Worm (Caenorhabditis elegans) whole organism, L4/young adult: ENCODE data around the gene cdc-50.B.
A peak's percentile ranks its signal among the peaks of the same experiment; 100 is the strongest.
"Not testable (repeated sequence)": the region's sequence is repeated elsewhere in the genome, so short reads cannot be mapped to it uniquely, and the experiment has no call there.

Source experiments
- W03F9.2 ChIP-seq: fragments of 150-350 bp; optimal IDR thresholded peaks from 2 replicates; lab custom pipeline; 2014; ENCODE audit warnings: missing biosample characterization, missing genetic modification characterization
- dao-5 ChIP-seq: sonication (generic microtip); optimal IDR thresholded peaks from 2 replicates; lab custom pipeline; 2016; ENCODE audit warnings: missing genotype, missing genetic modification characterization, moderate library complexity, missing compliant biosample characterization
- him-1 ChIP-seq: sonication (generic microtip); optimal IDR thresholded peaks from 2 replicates; lab custom pipeline; 2016; ENCODE audit warnings: missing genotype, missing genetic modification reagents, missing genetic modification characterization, missing compliant biosample characterization

The cdc-50.B gene

DNA sequence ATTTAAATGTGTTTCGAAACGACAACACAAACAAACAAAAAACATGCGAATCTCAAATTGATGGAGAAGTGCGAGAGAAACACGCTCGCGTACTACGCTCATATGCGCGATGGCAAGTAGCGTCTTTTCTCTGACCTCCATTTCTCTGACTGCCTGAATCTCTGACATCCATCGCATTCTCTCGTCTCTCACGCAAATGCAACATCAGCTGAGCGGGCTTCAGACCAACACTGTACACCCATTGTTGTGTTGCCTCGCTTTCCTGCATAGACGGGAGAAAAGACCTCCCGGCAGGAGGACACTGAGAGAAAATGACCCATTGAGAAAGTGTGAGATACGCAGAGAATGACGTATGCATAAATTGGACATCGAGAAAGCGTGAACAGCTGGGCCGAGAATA lies 17.5 kb downstream of the cdc-50.B start:
- TF ChIP-seq W03F9.2 (tag; lab: Kevin White, UChicago) (no peak), dao-5 (tag; lab: Kevin White, UChicago) (no peak), him-1 (tag; lab: Kevin White, UChicago) (no peak)

DNA sequence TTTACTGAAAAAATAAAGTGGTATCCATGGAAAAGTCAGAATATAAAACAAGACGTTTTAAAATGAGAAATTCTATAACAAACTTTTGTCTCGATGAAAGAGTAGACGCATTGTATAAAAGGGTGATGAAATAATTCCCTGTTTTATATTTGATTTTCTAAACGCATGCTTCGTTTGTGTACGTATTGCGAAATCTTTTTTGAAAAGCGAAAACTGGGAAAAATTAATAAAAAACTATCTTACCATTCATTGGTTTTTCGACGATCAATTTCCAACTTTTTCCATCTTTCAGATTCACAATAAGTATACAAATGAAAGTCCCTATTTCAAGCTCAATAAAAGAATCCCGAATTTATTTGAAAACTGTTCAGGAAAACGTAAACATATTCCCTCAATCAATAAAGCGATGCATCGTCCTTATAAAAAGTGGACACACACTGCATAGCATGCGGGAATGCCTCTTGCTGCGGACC lies 20.2 kb downstream of the cdc-50.B start, which contains the start of gene C33D9.13:
Gene C33D9.13 (minus strand): TSS at position 423 of the 473 bp plus-strand sequence.
- no peak for TF ChIP-seq dao-5 (tag; lab: Kevin White, UChicago)

DNA sequence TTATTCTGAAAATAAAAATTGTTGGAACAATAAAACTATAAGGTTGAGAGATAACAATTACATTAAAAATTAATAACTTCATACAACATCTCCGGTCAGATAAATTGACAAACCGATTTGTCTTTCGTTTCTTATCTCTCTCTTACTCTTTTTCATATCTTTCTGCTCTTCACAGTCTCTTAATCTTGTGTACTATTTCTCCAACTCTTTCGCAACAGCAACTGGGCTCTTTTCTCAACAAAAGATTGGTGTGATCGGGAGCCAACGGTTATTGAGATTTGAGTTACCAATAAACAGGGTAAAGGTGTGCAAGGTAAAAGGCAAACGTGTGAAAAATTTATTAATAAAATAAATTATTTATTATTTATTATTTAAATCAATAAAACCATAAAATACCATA lies 22.0 kb downstream of the cdc-50.B start, which contains the start of gene C33D9.8:
Gene C33D9.8 (minus strand): TSS at position 99 of the 400 bp plus-strand sequence.
- TF ChIP-seq W03F9.2 (tag; lab: Kevin White, UChicago): no peak
- no peak for TF ChIP-seq dao-5 (tag; lab: Kevin White, UChicago)

DNA sequence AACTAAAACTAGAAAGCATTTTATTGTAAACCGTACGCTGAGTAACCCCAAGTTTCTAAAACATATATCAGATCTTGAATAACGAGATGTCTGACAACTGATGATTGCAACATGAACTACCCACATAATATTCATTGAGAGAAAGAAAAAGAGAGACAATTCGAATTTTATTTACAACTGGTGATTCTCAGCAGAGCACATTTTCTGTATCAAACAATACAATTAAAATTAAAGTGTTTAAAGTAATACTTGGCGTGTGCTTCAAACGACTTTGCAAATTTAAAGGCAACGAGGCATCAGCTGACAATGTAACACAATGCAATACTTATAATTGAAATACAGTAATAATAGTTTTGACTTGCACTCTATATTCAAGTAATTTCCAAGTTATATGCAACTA lies 23.4 kb downstream of the cdc-50.B start, which contains the start of gene C33D9.10:
Gene C33D9.10 (minus strand): TSS at position 101 of the 400 bp plus-strand sequence.
- TF ChIP-seq him-1, dao-5, W03F9.2 (tag; lab: Kevin White, UChicago): not testable (repeated sequence)

DNA sequence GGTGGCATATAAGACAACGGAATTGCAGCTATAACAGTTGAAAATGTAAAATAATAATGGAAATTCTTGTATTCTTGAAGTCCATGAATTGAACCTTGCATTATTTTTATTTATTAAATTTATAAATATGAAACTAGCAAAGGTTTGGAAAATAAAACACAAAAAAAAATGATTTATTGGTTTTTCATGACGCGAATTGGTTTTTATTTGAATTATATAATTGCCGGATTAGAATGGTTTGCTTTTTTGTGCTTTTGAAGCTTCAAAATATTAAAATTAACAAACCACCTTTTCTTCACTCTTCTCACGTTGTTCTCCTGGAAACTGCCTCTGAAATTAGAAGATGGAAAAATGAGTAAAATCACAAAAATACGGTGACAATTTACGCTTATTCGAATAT lies 25.5 kb downstream of the cdc-50.B start, which contains the start of gene sru-35:
Gene sru-35 (minus strand): TSS at position 101 of the 400 bp plus-strand sequence.
- TF ChIP-seq dao-5 (tag; lab: Kevin White, UChicago) (no peak), him-1 (tag; lab: Kevin White, UChicago) (no peak), W03F9.2 (tag; lab: Kevin White, UChicago) (no peak)

DNA sequence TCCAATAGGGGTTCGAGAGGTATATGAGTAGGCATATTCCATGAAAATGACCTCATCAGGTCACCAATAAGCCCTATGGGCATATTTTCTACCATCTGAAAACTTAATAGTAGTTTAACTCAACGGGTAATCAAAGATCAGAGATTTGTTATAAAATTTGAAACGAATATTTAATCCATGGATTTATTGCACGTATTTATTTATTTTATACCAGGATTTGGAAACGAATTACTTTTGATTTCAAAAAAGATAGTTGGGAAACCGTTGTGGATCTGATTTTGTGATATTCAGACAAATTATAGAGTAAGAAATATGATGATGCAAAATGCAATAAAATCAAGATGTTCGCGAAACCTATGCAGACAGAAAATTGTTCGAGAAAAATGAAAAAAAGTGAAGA lies 28.1 kb downstream of the cdc-50.B start, which contains the start of gene C33D9.3:
Gene C33D9.3 (minus strand): TSS at position 101 of the 400 bp plus-strand sequence.
- TF ChIP-seq dao-5 (tag; lab: Kevin White, UChicago) (no peak), W03F9.2 (tag; lab: Kevin White, UChicago) (no peak), him-1 (tag; lab: Kevin White, UChicago) (no peak)

DNA sequence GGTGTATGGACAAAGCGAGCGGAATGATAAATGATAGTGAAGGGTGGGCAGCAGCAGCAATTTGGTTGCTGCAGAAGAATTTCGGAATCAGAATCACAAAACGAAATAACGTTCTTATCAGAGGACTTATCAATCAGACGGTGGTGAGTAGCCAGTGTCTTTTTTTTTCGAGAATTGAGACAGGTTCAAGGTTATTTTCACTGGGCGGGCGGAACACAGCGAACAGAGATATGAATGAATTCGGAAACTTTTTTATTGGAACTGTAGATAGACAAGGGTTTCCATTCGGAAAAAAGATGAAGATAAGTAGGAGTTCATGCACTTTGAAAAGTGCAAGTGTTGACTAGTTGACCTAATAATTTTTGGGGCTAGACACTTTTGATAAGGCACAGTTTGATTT lies 28.6 kb downstream of the cdc-50.B start:
- TF ChIP-seq him-1 (tag; lab: Kevin White, UChicago) (no peak), dao-5 (tag; lab: Kevin White, UChicago) (no peak), W03F9.2 (tag; lab: Kevin White, UChicago) (peak; percentile 39)

DNA sequence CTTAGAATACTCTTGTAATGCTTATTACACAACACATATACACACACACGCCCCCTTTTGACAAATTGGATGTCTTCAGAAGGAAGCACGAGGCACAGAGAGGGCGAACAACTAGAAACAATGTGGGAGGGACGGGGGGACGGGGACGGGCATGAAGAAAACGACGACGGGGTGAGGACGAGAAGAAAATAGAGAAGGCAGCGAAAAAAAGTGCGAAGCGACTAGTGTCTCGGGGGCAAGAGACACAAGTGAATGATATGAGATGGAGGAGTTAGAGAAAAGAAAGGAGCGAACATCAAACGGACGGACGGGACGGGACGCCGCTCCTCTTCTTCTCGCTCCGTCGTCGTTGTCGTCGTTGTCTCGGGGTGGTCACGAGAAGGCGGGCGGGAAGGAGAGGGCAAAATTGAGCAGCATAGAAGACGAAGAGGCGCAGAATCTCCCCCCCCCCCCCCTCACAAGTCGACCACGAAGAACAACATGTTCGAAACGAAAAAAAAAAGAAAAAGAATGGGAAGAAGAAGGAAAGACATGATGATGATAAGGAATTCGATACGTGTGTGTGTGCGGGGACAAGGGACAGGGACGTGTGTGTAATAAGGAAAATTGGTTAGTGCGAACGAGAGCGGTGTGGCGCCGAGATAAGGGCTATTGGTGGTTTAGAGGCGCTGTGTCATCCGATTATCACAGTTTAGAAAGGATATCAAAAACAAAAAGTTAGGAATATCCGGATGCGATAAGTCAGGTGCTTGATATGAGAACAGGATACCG lies 30.4 kb downstream of the cdc-50.B start:
- TF ChIP-seq dao-5 (tag; lab: Kevin White, UChicago) (no peak), him-1 (tag; lab: Kevin White, UChicago) (peak; percentile 90), W03F9.2 (tag; lab: Kevin White, UChicago) (peak; percentile 67)

DNA sequence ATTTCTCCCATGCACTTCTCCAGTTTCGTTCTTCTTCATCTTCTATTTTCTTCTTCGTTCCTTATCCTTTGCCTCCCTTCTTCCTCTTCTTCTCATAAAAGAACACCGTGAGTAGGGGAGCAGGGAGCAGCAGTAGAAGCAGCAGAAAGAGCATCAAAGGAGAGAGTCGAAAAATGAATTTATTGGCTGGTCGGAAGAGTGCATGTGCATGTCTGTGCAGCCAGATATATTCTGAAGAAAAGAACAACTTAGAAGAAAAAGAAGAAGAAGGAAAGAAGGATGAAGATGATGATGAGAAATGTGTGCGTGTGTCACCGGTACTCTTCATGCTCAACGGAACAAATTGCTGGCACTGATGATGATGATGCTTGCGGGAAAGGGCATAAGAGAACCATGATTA lies 31.6 kb downstream of the cdc-50.B start:
- no peak for TF ChIP-seq dao-5 (tag; lab: Kevin White, UChicago)
- peak; percentile 73 for TF ChIP-seq him-1 (tag; lab: Kevin White, UChicago)
- no peak for TF ChIP-seq W03F9.2 (tag; lab: Kevin White, UChicago)

DNA sequence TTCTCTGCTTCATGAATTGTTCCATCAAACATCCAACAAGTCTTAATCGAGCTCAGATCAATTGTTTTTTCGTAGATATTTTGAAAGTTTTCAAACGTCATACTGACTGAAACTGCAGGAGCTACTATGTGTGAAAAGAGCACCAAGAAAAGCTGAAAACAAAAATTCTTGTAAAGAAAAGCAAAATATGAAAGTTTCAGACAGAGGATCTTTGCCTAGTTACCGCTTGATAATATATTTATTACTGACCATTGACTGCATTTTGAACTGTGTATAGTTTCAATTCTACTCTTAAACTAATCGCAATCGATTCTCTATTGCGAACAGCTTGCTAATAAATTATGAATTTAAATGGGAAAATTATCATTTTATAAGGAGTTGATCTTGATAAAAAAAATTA lies 33.6 kb downstream of the cdc-50.B start, which contains the start of gene clec-182:
Gene clec-182 (minus strand): TSS at position 101 of the 400 bp plus-strand sequence.
- no peak for TF ChIP-seq dao-5 (tag; lab: Kevin White, UChicago)
- TF ChIP-seq him-1 (tag; lab: Kevin White, UChicago): no peak
- TF ChIP-seq W03F9.2 (tag; lab: Kevin White, UChicago): no peak

DNA sequence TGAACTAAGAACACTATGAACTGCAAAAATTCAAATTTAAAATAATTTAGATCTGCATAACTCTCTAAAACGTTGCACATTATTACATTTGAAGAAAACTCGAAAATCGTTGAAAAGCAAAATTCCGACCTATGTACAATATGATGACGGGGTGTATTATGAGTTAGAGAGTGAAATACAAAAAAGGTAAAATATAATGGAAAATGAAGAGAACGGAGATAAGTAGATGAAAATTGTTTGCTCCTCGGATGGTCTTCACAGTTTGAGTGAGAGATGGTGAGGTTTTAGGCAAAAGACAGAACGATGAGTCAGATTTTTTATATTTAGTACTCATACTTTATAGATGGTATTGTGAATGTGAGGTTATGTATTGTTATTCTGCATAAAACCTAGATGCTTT lies 42.7 kb downstream of the cdc-50.B start:
- TF ChIP-seq him-1 (tag; lab: Kevin White, UChicago) (no peak), dao-5 (tag; lab: Kevin White, UChicago) (no peak), W03F9.2 (tag; lab: Kevin White, UChicago) (no peak)

DNA sequence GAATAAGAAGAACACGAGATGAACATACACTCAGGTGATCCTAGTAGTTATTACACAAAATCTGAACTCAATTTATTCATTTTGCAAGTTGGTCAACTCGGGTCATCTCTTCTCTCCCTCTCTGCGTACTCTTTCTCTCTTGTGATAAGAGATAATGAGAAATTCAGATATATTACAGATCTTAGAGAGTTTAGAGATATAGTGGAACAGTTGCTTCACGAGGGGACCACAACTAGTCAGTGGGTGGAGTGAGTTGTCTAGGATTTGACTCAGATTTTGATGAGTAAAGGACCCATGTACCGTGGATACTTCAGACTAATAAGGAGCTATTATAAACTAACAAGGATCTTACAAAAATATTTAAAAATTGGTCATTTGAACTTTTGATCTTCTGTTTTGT lies 48.9 kb downstream of the cdc-50.B start, which contains the start of gene exc-5:
Gene exc-5 (minus strand): TSS at position 57 of the 400 bp plus-strand sequence.
- TF ChIP-seq him-1 (tag; lab: Kevin White, UChicago) (no peak), W03F9.2 (tag; lab: Kevin White, UChicago) (no peak), dao-5 (tag; lab: Kevin White, UChicago) (no peak)

DNA sequence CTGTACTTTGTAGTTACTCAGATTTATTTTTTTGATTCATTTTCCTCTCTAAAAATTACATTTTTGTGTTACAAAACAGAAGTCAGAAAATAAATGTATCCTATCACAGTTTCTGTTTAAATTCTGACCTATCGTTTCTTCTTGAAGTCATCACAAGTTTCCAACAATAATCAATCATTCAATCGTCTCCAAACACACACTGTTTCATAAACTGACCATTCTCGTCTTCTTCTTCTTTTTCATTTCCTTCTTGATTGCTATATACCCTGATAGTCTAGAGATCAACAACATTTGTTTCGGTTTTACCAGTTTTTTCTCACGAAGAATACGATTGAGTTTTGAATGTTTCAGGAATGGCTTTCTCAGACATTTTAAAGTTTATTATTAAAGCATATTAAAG lies 50.5 kb downstream of the cdc-50.B start:
- TF ChIP-seq W03F9.2 (tag; lab: Kevin White, UChicago) (no peak), him-1 (tag; lab: Kevin White, UChicago) (no peak), dao-5 (tag; lab: Kevin White, UChicago) (no peak)
